Fruit fly (Drosophila melanogaster) whole organism, wandering third instar larva: Measurements from ENCODE around the gene mmy.

Source experiments
- CG9705 ChIP-seq: fragments of 200-800 bp; sonication (Bioruptor generic); optimal IDR thresholded peaks from 2 replicates; lab custom pipeline; 2018; ENCODE audit warnings: missing biosample characterization, mild to moderate bottlenecking, missing genetic modification characterization
- Dfd ChIP-seq: fragments of >200 bp; optimal IDR thresholded peaks from 2 replicates; lab custom pipeline; 2017; ENCODE audit warnings: missing biosample characterization, missing genetic modification characterization
- GATAd ChIP-seq: sonication (Bioruptor generic); optimal IDR thresholded peaks from 2 replicates; lab custom pipeline; 2016; ENCODE audit warnings: missing biosample characterization, missing genetic modification characterization
- Myc ChIP-seq: fragments of >200 bp; optimal IDR thresholded peaks from 2 replicates; lab custom pipeline; 2017
- Vsx2 ChIP-seq: fragments of 200-300, 225-300 bp; sonication (Bioruptor generic); optimal IDR thresholded peaks from 2 replicates; lab custom pipeline; 2018; ENCODE audit warnings: missing biosample characterization, missing genetic modification characterization; ENCODE audit not compliant: partially characterized antibody
- dmrt93B ChIP-seq: fragments of 200-800 bp; sonication (Bioruptor generic); optimal IDR thresholded peaks from 2 replicates; lab custom pipeline; 2018; ENCODE audit warnings: missing biosample characterization, mild to moderate bottlenecking, missing genetic modification characterization
- fru ChIP-seq: fragments of 200-800 bp; sonication (Bioruptor generic); optimal IDR thresholded peaks from 3 replicates; lab custom pipeline; 2016; ENCODE audit warnings: missing biosample characterization, mild to moderate bottlenecking, missing genetic modification characterization
- lola ChIP-seq: fragments of >200 bp; optimal IDR thresholded peaks from 2 replicates; lab custom pipeline; 2017; ENCODE audit warnings: missing biosample characterization, missing genetic modification characterization
- psq ChIP-seq: fragments of 200-800 bp; sonication (Bioruptor generic); optimal IDR thresholded peaks from 3 replicates; lab custom pipeline; 2017; ENCODE audit warnings: missing biosample characterization, mild to moderate bottlenecking, missing genetic modification characterization, moderate library complexity
- sv ChIP-seq: fragments of 200-800 bp; sonication (Bioruptor generic); optimal IDR thresholded peaks from 3 replicates; lab custom pipeline; 2016; ENCODE audit warnings: missing biosample characterization, missing genetic modification characterization
- woc ChIP-seq: sonication (Bioruptor generic); optimal IDR thresholded peaks from 2 replicates; lab custom pipeline; 2016; ENCODE audit warnings: missing biosample characterization, mild to moderate bottlenecking, missing genetic modification characterization

DNA sequence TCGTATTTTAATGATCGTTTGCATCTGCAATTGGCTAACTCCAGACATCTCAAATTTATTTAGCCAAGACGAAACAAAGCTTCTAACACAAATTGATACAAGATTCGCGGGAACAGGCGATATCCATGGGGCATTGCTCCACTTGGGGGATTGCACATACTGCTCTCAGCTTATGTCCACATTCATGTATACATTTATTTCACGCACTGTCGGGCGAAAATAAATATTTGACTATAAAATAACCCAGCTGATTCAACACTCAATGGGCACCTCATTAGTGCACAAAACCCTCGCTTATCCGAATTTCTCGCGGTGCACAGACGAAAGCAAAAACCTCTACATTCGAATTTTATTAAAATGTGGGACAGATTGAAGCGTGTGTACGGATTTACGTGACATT is 12.2 kb downstream of the mmy start:
- TF ChIP-seq Dfd (GFP tag; lab: Kevin White, UChicago) (no peak), sv (no peak), CG9705 (GFP tag; lab: Kevin White, UChicago) (peak; percentile 17), fru (GFP tag; lab: Kevin White, UChicago) (peak; percentile 65), lola (no peak), psq (GFP tag; lab: Kevin White, UChicago) (peak; percentile 20), woc (peak; percentile 17), Myc (lab: Kevin White, UChicago) (no peak), dmrt93B (GFP tag; lab: Kevin White, UChicago) (peak; percentile 12), Vsx2 (GFP tag; lab: Kevin White, UChicago) (no peak), GATAd (GFP tag; lab: Kevin White, UChicago) (no peak)
